Worm (Caenorhabditis elegans): ENCODE data around the gene T14G8.3.

- TF ChIP-seq dpl-1 (GFP tag; optimal IDR thresholded peaks at IDR 0.05) (no peak), lin-26 (GFP tag; IDR thresholded peaks at IDR 0.05) (no peak)
These were observed 8.9 kb downstream of the T14G8.3 start for ce11 chrX:12869827-12870394.
